Fruit fly (Drosophila melanogaster): Measurements from ENCODE around the gene CG31954.

The CG31954 gene

DNA sequence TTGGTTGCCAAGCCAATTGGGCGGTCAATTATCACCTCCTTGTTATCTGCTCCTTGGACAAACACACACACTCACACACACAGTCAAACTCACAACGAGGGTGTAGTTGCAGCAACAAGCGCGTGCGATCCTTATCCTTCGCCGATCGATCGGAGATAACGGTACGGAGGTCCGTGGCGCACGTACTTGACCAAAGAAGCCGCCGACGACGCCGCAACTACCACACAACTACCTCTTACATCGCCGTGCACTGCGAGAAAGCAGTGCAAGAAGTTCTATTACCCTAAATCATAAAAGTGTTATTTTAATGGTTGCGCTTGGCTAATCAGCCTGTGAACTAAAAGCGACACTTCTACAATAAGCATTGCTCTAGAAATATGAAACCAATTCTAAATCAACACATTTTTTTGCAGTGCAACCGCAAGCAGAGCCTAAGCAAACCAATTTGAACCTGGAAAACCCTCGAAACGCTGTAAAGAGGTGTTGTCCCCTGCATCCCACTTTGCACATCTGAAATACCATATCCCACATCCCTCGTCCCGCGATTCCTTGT, 23.1 kb upstream of the CG31954 start (continued):
- TF ChIP-seq CG11093 (GFP tag; IDR thresholded peaks at IDR 0.05) (no peak), zen (tag; optimal IDR thresholded peaks at IDR 0.05) (peak; percentile 94), CG8478 (optimal IDR thresholded peaks at IDR 0.05) (no peak), mam (GFP tag; optimal IDR thresholded peaks at IDR 0.05) (no peak), CG8924 (tag; optimal IDR thresholded peaks at IDR 0.05) (peak; percentile 64), dmrt99B (tag; optimal IDR thresholded peaks at IDR 0.05) (peak; percentile 15), CG2678 (tag; optimal IDR thresholded peaks at IDR 0.05) (peak; percentile 21), Oli (tag; optimal IDR thresholded peaks at IDR 0.05) (peak; percentile 56), Xbp1 (GFP tag; optimal IDR thresholded peaks at IDR 0.05) (peak; percentile 51), Ets97D (GFP tag; optimal IDR thresholded peaks at IDR 0.05) (no peak), her (GFP tag; optimal IDR thresholded peaks at IDR 0.05) (peak; percentile 15), chif (GFP tag; optimal IDR thresholded peaks at IDR 0.05) (peak; percentile 44 to 76), CG31441 (GFP tag; IDR thresholded peaks at IDR 0.05) (peak; percentile 52; the same call in 1 of the 2 replicates), CG33213 (GFP tag; optimal IDR thresholded peaks at IDR 0.05) (peak; percentile 42), Sry-β (GFP tag; optimal IDR thresholded peaks at IDR 0.05) (no peak), Dad (GFP tag; optimal IDR thresholded peaks at IDR 0.05) (peak; percentile 15), croc (GFP tag; conservative IDR thresholded peaks at IDR 0.05) (0 out of 3 replicates have a peak, but pooled peaks have one; percentile 40), ems (GFP tag; optimal IDR thresholded peaks at IDR 0.05) (peak; percentile 30), Dref (GFP tag; IDR thresholded peaks at IDR 0.05) (no peak), CG17361 (GFP tag; IDR thresholded peaks at IDR 0.05) (peak; percentile 52; the same call in 2 of the 3 replicates), NfI (GFP tag; optimal IDR thresholded peaks at IDR 0.05) (no peak), CG10209 (GFP tag; optimal IDR thresholded peaks at IDR 0.05) (peak; percentile 27), CG9609 (GFP tag; optimal IDR thresholded peaks at IDR 0.05) (peak; percentile 56), CG16779 (GFP tag; IDR thresholded peaks at IDR 0.05) (no peak), Ptx1 (GFP tag; IDR thresholded peaks at IDR 0.05) (peak; percentile 49), CG30431 (GFP tag; optimal IDR thresholded peaks at IDR 0.05) (peak; percentile 85), gem (tag; optimal IDR thresholded peaks at IDR 0.05) (peak; percentile 67), schlank (tag; optimal IDR thresholded peaks at IDR 0.05) (no peak), CG32532 (GFP tag; IDR thresholded peaks at IDR 0.05) (no peak), CkIIα-i1 (GFP tag; IDR thresholded peaks at IDR 0.05) (no peak), Hey (tag; optimal IDR thresholded peaks at IDR 0.05) (no peak), ara (GFP tag; IDR thresholded peaks at IDR 0.05) (peak; percentile 79), caup (GFP tag; optimal IDR thresholded peaks at IDR 0.05; ENCODE audit: severe bottlenecking) (no peak), CG1647 (GFP tag; optimal IDR thresholded peaks at IDR 0.05) (peak; percentile 20), Lim3 (GFP tag; IDR thresholded peaks at IDR 0.05) (no peak), CG12236 (GFP tag; optimal IDR thresholded peaks at IDR 0.05) (peak; percentile 22), tll (GFP tag; optimal IDR thresholded peaks at IDR 0.05) (peak; percentile 36 to 77), CG13624 (GFP tag; optimal IDR thresholded peaks at IDR 0.05) (no peak), CG4707 (GFP tag; optimal IDR thresholded peaks at IDR 0.05) (peak; percentile 17), CTCF (GFP tag; optimal IDR thresholded peaks at IDR 0.05) (no peak), Max (GFP tag; optimal IDR thresholded peaks at IDR 0.05) (peak; percentile 12), CG12155 (GFP tag; optimal IDR thresholded peaks at IDR 0.05) (peak; percentile 45), CG3065 (GFP tag; optimal IDR thresholded peaks at IDR 0.05) (peak; percentile 34), CG10462 (GFP tag; optimal IDR thresholded peaks at IDR 0.05) (peak; percentile 28), salm (tag; optimal IDR thresholded peaks at IDR 0.05) (no peak), stc (GFP tag; IDR thresholded peaks at IDR 0.05) (0 out of 2 replicates have a peak, but pooled peaks have one; percentile 18), btn (GFP tag; optimal IDR thresholded peaks at IDR 0.05) (peak; percentile 40), CG9437 (GFP tag; optimal IDR thresholded peaks at IDR 0.05) (peak; percentile 8), bcd (GFP tag; optimal IDR thresholded peaks at IDR 0.05) (peak; percentile 8), ttk (GFP tag; IDR thresholded peaks at IDR 0.05) (0 out of 2 replicates have a peak, but pooled peaks have one; percentile 35), Awh (GFP tag; IDR thresholded peaks at IDR 0.05) (0 out of 2 replicates have a peak, but pooled peaks have one; percentile 10)
